Worm (Caenorhabditis elegans) whole organism, L1 larva: ENCODE results near the gene cpr-9.

Source experiments
- ama-1 ChIP-seq: fragments of 150-350 bp; optimal IDR thresholded peaks from 2 replicates; lab custom pipeline; 2014
- ceh-88 ChIP-seq: fragments of 200-800 bp; sonication (Bioruptor generic); IDR thresholded peaks from 2 replicates; pipeline ENCODE4 v1.3.6; 2022; ENCODE audit warnings: missing genetic modification characterization, missing compliant biosample characterization
- snpc-4 ChIP-seq: fragments of 150-350 bp; optimal IDR thresholded peaks from 2 replicates; lab custom pipeline; 2014; ENCODE audit warnings: missing biosample characterization, missing genetic modification characterization
- sptf-1 ChIP-seq: fragments of 150-350 bp; optimal IDR thresholded peaks from 2 replicates; lab custom pipeline; 2014; ENCODE audit warnings: missing biosample characterization, missing genetic modification characterization

DNA sequence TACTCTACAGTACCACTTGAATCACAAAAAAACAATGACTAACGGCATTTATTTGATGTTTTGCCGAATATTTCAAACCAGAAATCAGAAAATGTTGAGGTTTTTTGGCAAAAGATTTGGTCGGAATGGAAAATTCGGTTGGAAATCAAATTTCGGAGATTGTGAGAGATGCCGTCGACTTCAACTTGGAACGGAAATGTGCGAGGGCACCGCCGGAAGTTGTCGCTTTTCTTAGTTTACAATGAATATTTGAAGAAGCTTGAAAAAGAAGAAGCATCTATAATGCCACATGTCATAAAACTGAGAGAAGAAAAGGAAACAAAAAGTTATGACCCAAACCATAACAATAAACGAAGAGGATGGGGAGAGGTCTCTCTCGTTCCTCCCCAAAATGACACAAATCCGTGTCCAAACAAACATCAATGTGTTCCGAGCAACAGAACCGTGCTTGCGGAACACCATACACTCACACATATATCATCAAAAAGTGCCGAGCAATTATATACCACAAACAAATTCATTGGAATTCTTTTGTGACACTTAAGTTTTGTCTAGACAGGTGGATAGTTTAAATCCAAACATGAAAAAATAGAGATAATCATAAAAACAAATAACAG, 12.2 kb upstream of the cpr-9 start:
- TF ChIP-seq ama-1 (lab: Kevin White, UChicago) (no peak), sptf-1 (tag; lab: Kevin White, UChicago) (no peak), ceh-88 (GFP tag; lab: Robert Waterston, UW) (no peak), snpc-4 (tag; lab: Kevin White, UChicago) (no peak)
